Worm (Caenorhabditis elegans): ENCODE results near the gene nurf-1.

The nurf-1 gene

ce11 chrII:14357936-14358416 is 32.5 kb upstream of the nurf-1 start, which contains the start of the genes agl-1 and pfs-2:
agl-1 (minus strand) TSS chrII:14358113.
pfs-2 (plus strand) TSS chrII:14358366.
- peak; percentile 18 for TF ChIP-seq ttx-3 (tag; optimal IDR thresholded peaks at IDR 0.05)
- no peak for TF ChIP-seq tbx-2 (tag; optimal IDR thresholded peaks at IDR 0.05)
- peak; percentile 26 for TF ChIP-seq C08G9.2 (tag; optimal IDR thresholded peaks at IDR 0.05)
- peak; percentile 21 for TF ChIP-seq madf-2 (tag; optimal IDR thresholded peaks at IDR 0.05)
- peak; percentile 11 for TF ChIP-seq fax-1 (tag; optimal IDR thresholded peaks at IDR 0.05)
- TF ChIP-seq pat-9 (tag; optimal IDR thresholded peaks at IDR 0.05), result peak; percentile 11
- no peak for TF ChIP-seq hlh-8 (tag; optimal IDR thresholded peaks at IDR 0.05)
- peak; percentile 7 for TF ChIP-seq ref-2 (tag; optimal IDR thresholded peaks at IDR 0.05)
- TF ChIP-seq unc-86 (tag; optimal IDR thresholded peaks at IDR 0.05), result peak; percentile 21
- no peak for TF ChIP-seq mec-3 (tag; optimal IDR thresholded peaks at IDR 0.05; ENCODE audit: borderline replicate concordance)
- no peak for TF ChIP-seq ceh-2 (tag; optimal IDR thresholded peaks at IDR 0.05)
- peak; percentile 17 for TF ChIP-seq ceh-14 (tag; optimal IDR thresholded peaks at IDR 0.05)
- TF ChIP-seq ama-1 (optimal IDR thresholded peaks at IDR 0.05), result no peak
- TF ChIP-seq pha-4 (tag; optimal IDR thresholded peaks at IDR 0.05), result no peak
- peak; percentile 43 for TF ChIP-seq sox-4 (tag; optimal IDR thresholded peaks at IDR 0.05)
- TF ChIP-seq lim-6 (tag; optimal IDR thresholded peaks at IDR 0.05), result no peak
- peak; percentile 41 for TF ChIP-seq ceh-31 (tag; optimal IDR thresholded peaks at IDR 0.05)
- peak; percentile 42 for TF ChIP-seq elt-2 (tag; optimal IDR thresholded peaks at IDR 0.05)
- TF ChIP-seq rnt-1 (tag; optimal IDR thresholded peaks at IDR 0.05), result peak; percentile 21
- TF ChIP-seq ceh-48 (tag; optimal IDR thresholded peaks at IDR 0.05), result peak; percentile 67
- peak; percentile 64 for TF ChIP-seq ceh-18 (tag; optimal IDR thresholded peaks at IDR 0.05)
- TF ChIP-seq unc-42 (tag; optimal IDR thresholded peaks at IDR 0.05), result peak; percentile 10
- TF ChIP-seq nfya-1 (tag; optimal IDR thresholded peaks at IDR 0.05), result peak; percentile 77
- TF ChIP-seq sdc-2 (tag; optimal IDR thresholded peaks at IDR 0.05), result no peak
- peak; percentile 43 for TF ChIP-seq hlh-30 (tag; optimal IDR thresholded peaks at IDR 0.05; ENCODE audit: insufficient read depth)

- TF ChIP-seq hlh-6 (tag; optimal IDR thresholded peaks at IDR 0.05) (no peak), npax-4 (tag; optimal IDR thresholded peaks at IDR 0.05) (no peak), C08G9.2 (tag; optimal IDR thresholded peaks at IDR 0.05) (no peak), mec-3 (tag; optimal IDR thresholded peaks at IDR 0.05; ENCODE audit: borderline replicate concordance) (no peak), ref-2 (tag; optimal IDR thresholded peaks at IDR 0.05) (no peak), pqm-1 (tag; optimal IDR thresholded peaks at IDR 0.05) (no peak), hlh-30 (tag; optimal IDR thresholded peaks at IDR 0.05; ENCODE audit: insufficient read depth) (no peak), ceh-45 (GFP tag; IDR thresholded peaks at IDR 0.05) (no peak), che-1 (tag; optimal IDR thresholded peaks at IDR 0.05) (no peak), ets-4 (tag; optimal IDR thresholded peaks at IDR 0.05) (no peak)
Observed at ce11 chrII:14359007-14359406, 31.5 kb upstream of the nurf-1 start.

- TF ChIP-seq sdc-2 (tag; optimal IDR thresholded peaks at IDR 0.05), result peak; percentile 8
- TF ChIP-seq K02D7.2 (tag; optimal IDR thresholded peaks at IDR 0.05), result no peak
Observed at ce11 chrII:14360675-14361074, 29.8 kb upstream of the nurf-1 start.

ce11 chrII:14361719-14362118 is 28.8 kb upstream of the nurf-1 start, which contains the start of gene tebp-1:
tebp-1 (plus strand) TSS chrII:14362019.
- TF ChIP-seq F13H6.1 (tag; optimal IDR thresholded peaks at IDR 0.05), result no peak
- no peak for TF ChIP-seq ahr-1 (tag; optimal IDR thresholded peaks at IDR 0.05)
- TF ChIP-seq pag-3 (tag; optimal IDR thresholded peaks at IDR 0.05; ENCODE audit: borderline replicate concordance), result no peak

ce11 chrII:14365182-14365751 is 25.2 kb upstream of the nurf-1 start, which contains the start of gene imb-2:
imb-2 (plus strand) TSS chrII:14365701.
- TF ChIP-seq unc-42 (tag; optimal IDR thresholded peaks at IDR 0.05) (peak; percentile 87), hlh-30 (tag; optimal IDR thresholded peaks at IDR 0.05; ENCODE audit: insufficient read depth) (no peak), pat-9 (tag; optimal IDR thresholded peaks at IDR 0.05) (no peak), ceh-48 (tag; optimal IDR thresholded peaks at IDR 0.05) (peak; percentile 77), ceh-19 (GFP tag; optimal IDR thresholded peaks at IDR 0.05) (no peak), C38D4.7 (GFP tag; optimal IDR thresholded peaks at IDR 0.05) (no peak), zip-5 (tag; optimal IDR thresholded peaks at IDR 0.05) (no peak), ceh-31 (tag; optimal IDR thresholded peaks at IDR 0.05) (peak; percentile 38), nfya-1 (tag; optimal IDR thresholded peaks at IDR 0.05) (peak; percentile 33)
